Worm (Caenorhabditis elegans) whole organism, L4 larva: Measurements from ENCODE around the gene C18D11.1.

ENCODE experiments used
- F37D6.2 ChIP-seq: sonication (generic microtip); optimal IDR thresholded peaks from 2 replicates; lab custom pipeline; 2016; ENCODE audit warnings: mild to moderate bottlenecking, missing genetic modification characterization, missing compliant biosample characterization
- F49E8.2 ChIP-seq: sonication (generic microtip); optimal IDR thresholded peaks from 2 replicates; lab custom pipeline; 2016; ENCODE audit warnings: missing compliant biosample characterization, mild to moderate bottlenecking, missing genetic modification characterization, borderline replicate concordance
- R02D3.7 ChIP-seq: fragments of 150-350 bp; sonication (generic microtip); optimal IDR thresholded peaks from 3 replicates; lab custom pipeline; 2014; ENCODE audit warnings: missing biosample characterization, missing genetic modification characterization
- T20F7.1 ChIP-seq: fragments of 200-800 bp; sonication (Bioruptor generic); optimal IDR thresholded peaks from 2 replicates; lab custom pipeline; 2018; ENCODE audit warnings: mild to moderate bottlenecking, missing genetic modification characterization, missing compliant biosample characterization
- Y105C5A.15 ChIP-seq: fragments of 200-800 bp; sonication (Bioruptor generic); IDR thresholded peaks from 2 replicates; pipeline ENCODE4 v1.3.6; 2022; ENCODE audit warnings: missing genetic modification characterization, missing compliant biosample characterization
- ZK337.2 ChIP-seq: fragments of 200-800 bp; sonication (Bioruptor generic); IDR thresholded peaks from 2 replicates; pipeline ENCODE4 v1.3.6; 2022; ENCODE audit warnings: missing genetic modification reagents, missing genetic modification characterization, missing compliant biosample characterization
- aha-1 ChIP-seq: fragments of 150-350 bp; peaks from one replicate; lab custom pipeline; 2014; ENCODE audit warnings: missing biosample characterization, missing genetic modification characterization
- ceh-20 ChIP-seq: fragments of 200-800 bp; sonication (Bioruptor generic); IDR thresholded peaks from 2 replicates; pipeline ENCODE4 v1.3.6; 2022; ENCODE audit warnings: missing genetic modification reagents, missing genetic modification characterization, missing compliant biosample characterization
- ceh-62 ChIP-seq: sonication (generic microtip); optimal IDR thresholded peaks from 2 replicates; lab custom pipeline; 2017; ENCODE audit warnings: missing biosample characterization, missing genetic modification characterization
- daf-16 ChIP-seq, 3 experiments: sonication (generic microtip); optimal IDR thresholded peaks; 2 replicates each; lab custom pipeline; 2016 to 2017; ENCODE audit warnings: missing genetic modification characterization in 3 of 3, missing genetic modification reagents in 3 of 3, mild to moderate bottlenecking in 2 of 3, missing compliant biosample characterization in 2 of 3, missing biosample characterization in 1 of 3, moderate library complexity in 1 of 3
- daf-19 ChIP-seq: fragments of 200-800 bp; sonication (Bioruptor generic); conservative IDR thresholded peaks from 2 replicates; pipeline ENCODE4 v1.3.6; 2022; ENCODE audit warnings: missing genetic modification characterization, missing compliant biosample characterization
- daf-8 ChIP-seq: fragments of 200-800 bp; sonication (Bioruptor generic); IDR thresholded peaks from 2 replicates; pipeline ENCODE4 v1.3.6; 2022; ENCODE audit warnings: missing genetic modification characterization, missing compliant biosample characterization
- dmd-9 ChIP-seq: fragments of 200-800 bp; sonication (Bioruptor generic); IDR thresholded peaks from 2 replicates; pipeline ENCODE4 v1.3.6; 2022; ENCODE audit warnings: missing genetic modification reagents, missing genetic modification characterization, missing compliant biosample characterization
- dpl-1 ChIP-seq: fragments of 150-350 bp; optimal IDR thresholded peaks from 2 replicates; lab custom pipeline; 2014; ENCODE audit warnings: missing biosample characterization, missing genetic modification reagents, missing genetic modification characterization
- egl-43 ChIP-seq: fragments of 200-800 bp; sonication (Bioruptor generic); IDR thresholded peaks from 2 replicates; pipeline ENCODE4 v1.3.6; 2022; ENCODE audit warnings: missing genetic modification reagents, missing genetic modification characterization, missing compliant biosample characterization
- hif-1 ChIP-seq, 2 experiments: sonication (generic microtip); optimal IDR thresholded peaks; 2 replicates each; lab custom pipeline; 2016 to 2017; ENCODE audit warnings: missing compliant biosample characterization in 2 of 2, missing genetic modification characterization in 2 of 2, missing genetic modification reagents in 2 of 2, missing genotype in 2 of 2, mild to moderate bottlenecking in 1 of 2
- hlh-11 ChIP-seq: fragments of 200-800 bp; sonication (Bioruptor generic); optimal IDR thresholded peaks from 2 replicates; lab custom pipeline; 2018; ENCODE audit warnings: mild to moderate bottlenecking, missing genetic modification characterization, missing compliant biosample characterization
- hlh-30 ChIP-seq: sonication (generic microtip); optimal IDR thresholded peaks from 2 replicates; lab custom pipeline; 2017; ENCODE audit warnings: antibody characterized with exemption, mild to moderate bottlenecking, missing genetic modification characterization, missing compliant biosample characterization; ENCODE audit not compliant: insufficient read depth
- hmg-1.1 ChIP-seq: fragments of 200-800 bp; sonication (Bioruptor generic); IDR thresholded peaks from 2 replicates; pipeline ENCODE4 v1.3.6; 2022; ENCODE audit warnings: missing genetic modification reagents, missing genetic modification characterization, missing compliant biosample characterization
- lin-15B ChIP-seq: fragments of 150-350 bp; sonication (generic microtip); optimal IDR thresholded peaks from 3 replicates; lab custom pipeline; 2014; ENCODE audit warnings: missing biosample characterization, missing genetic modification characterization
- lir-3 ChIP-seq: sonication (generic microtip); optimal IDR thresholded peaks from 2 replicates; lab custom pipeline; 2016; ENCODE audit warnings: mild to moderate bottlenecking, missing genetic modification characterization, missing compliant biosample characterization
- lsy-2 ChIP-seq, 2 experiments: fragments of 150-350 bp in 1 of 2; sonication (generic microtip) in 1 of 2; optimal IDR thresholded peaks; 2 replicates each; lab custom pipeline; 2014 to 2017; ENCODE audit warnings: missing biosample characterization in 2 of 2, missing genetic modification characterization in 2 of 2
- mdl-1 ChIP-seq, 2 experiments: fragments of 150-350 bp in 1 of 2; sonication (generic microtip) in 1 of 2; optimal IDR thresholded peaks; 2 replicates each; lab custom pipeline; 2014 to 2017; ENCODE audit warnings: missing biosample characterization in 2 of 2, missing genetic modification characterization in 2 of 2
- mdt-29 ChIP-seq: fragments of 200-800 bp; sonication (Bioruptor generic); IDR thresholded peaks from 2 replicates; pipeline ENCODE4 v1.3.6; 2022; ENCODE audit warnings: missing genetic modification reagents, missing genetic modification characterization, missing compliant biosample characterization
- mep-1 ChIP-seq: fragments of 150-350 bp; sonication (generic microtip); optimal IDR thresholded peaks from 3 replicates; lab custom pipeline; 2014; ENCODE audit warnings: missing biosample characterization, missing genetic modification characterization
- mes-2 ChIP-seq: sonication (generic microtip); optimal IDR thresholded peaks from 2 replicates; lab custom pipeline; 2016; ENCODE audit warnings: missing genotype, mild to moderate bottlenecking, missing genetic modification characterization, missing compliant biosample characterization; ENCODE audit not compliant: poor library complexity, severe bottlenecking
- mxl-2 ChIP-seq: fragments of 200-800 bp; sonication (Bioruptor generic); conservative IDR thresholded peaks from 2 replicates; pipeline ENCODE4 v1.3.6; 2022; ENCODE audit warnings: missing genetic modification reagents, missing genetic modification characterization, missing compliant biosample characterization
- mxl-3 ChIP-seq: fragments of 200-800 bp; sonication (Bioruptor generic); optimal IDR thresholded peaks from 2 replicates; lab custom pipeline; 2018; ENCODE audit warnings: mild to moderate bottlenecking, missing genetic modification characterization, missing compliant biosample characterization
- nhr-11 ChIP-seq: fragments of 150-350 bp; optimal IDR thresholded peaks from 2 replicates; lab custom pipeline; 2014; ENCODE audit warnings: missing biosample characterization, missing genetic modification characterization
- nhr-6 ChIP-seq: fragments of 150-350 bp; optimal IDR thresholded peaks from 2 replicates; lab custom pipeline; 2014; ENCODE audit warnings: missing biosample characterization, missing genetic modification characterization
- nhr-77 ChIP-seq: fragments of 150-350 bp; optimal IDR thresholded peaks from 2 replicates; lab custom pipeline; 2014; ENCODE audit warnings: missing biosample characterization, missing genetic modification characterization
- pha-4 ChIP-seq, 2 experiments: fragments of 150-350 bp in 1 of 2; fragments of 200-800 bp in 1 of 2; sonication (Bioruptor generic) in 1 of 2; IDR thresholded peaks in 1 of 2; optimal IDR thresholded peaks in 1 of 2; 2 replicates each; pipeline versions ENCODE4 v1.3.6 to Lab custom; 2014 to 2022; ENCODE audit warnings: missing genetic modification characterization in 2 of 2, missing genetic modification reagents in 2 of 2, missing biosample characterization in 1 of 2, missing compliant biosample characterization in 1 of 2
- php-3 ChIP-seq: fragments of 200-800 bp; sonication (Bioruptor generic); IDR thresholded peaks from 2 replicates; pipeline ENCODE4 v1.3.6; 2022; ENCODE audit warnings: missing genetic modification reagents, missing genetic modification characterization, missing compliant biosample characterization
- pqm-1 ChIP-seq: sonication (generic microtip); optimal IDR thresholded peaks from 2 replicates; lab custom pipeline; 2017; ENCODE audit warnings: missing biosample characterization, missing genetic modification characterization
- rbr-2 ChIP-seq: sonication (generic microtip); optimal IDR thresholded peaks from 2 replicates; lab custom pipeline; 2016; ENCODE audit warnings: missing genotype, missing genetic modification characterization, missing compliant biosample characterization
- sdz-12 ChIP-seq: fragments of 200-800 bp; sonication (Bioruptor generic); optimal IDR thresholded peaks from 2 replicates; lab custom pipeline; 2018; ENCODE audit warnings: mild to moderate bottlenecking, missing genetic modification characterization, missing compliant biosample characterization
- set-16 ChIP-seq: fragments of 200-800 bp; sonication (Bioruptor generic); IDR thresholded peaks from 2 replicates; pipeline ENCODE4 v1.3.6; 2022; ENCODE audit warnings: missing genetic modification reagents, missing genetic modification characterization, missing compliant biosample characterization
- skn-1 ChIP-seq: fragments of 150-350 bp; optimal IDR thresholded peaks from 2 replicates; lab custom pipeline; 2014; ENCODE audit warnings: missing biosample characterization, missing genetic modification characterization
- snpc-1.2 ChIP-seq: fragments of 200-800 bp; sonication (Bioruptor generic); IDR thresholded peaks from 2 replicates; pipeline ENCODE4 v1.3.6; 2022; ENCODE audit warnings: missing genetic modification reagents, missing genetic modification characterization, missing compliant biosample characterization
- unc-62 ChIP-seq, 3 experiments: fragments of 150-350 bp in 1 of 3; sonication (generic microtip); optimal IDR thresholded peaks in 2 of 3; peaks in 1 of 3; 1 replicate in 1 of 3; 2 replicates in 2 of 3; lab custom pipeline; 2014 to 2017; ENCODE audit warnings: missing biosample characterization in 3 of 3, missing genetic modification characterization in 3 of 3, missing genetic modification reagents in 3 of 3, missing genotype in 1 of 3
- vab-7 ChIP-seq: fragments of 200-800 bp; sonication (Bioruptor generic); IDR thresholded peaks from 2 replicates; pipeline ENCODE4 v1.3.6; 2022; ENCODE audit warnings: missing genetic modification reagents, missing genetic modification characterization, missing compliant biosample characterization
- zag-1 ChIP-seq: fragments of 150-350 bp; optimal IDR thresholded peaks from 2 replicates; lab custom pipeline; 2014; ENCODE audit warnings: missing biosample characterization, missing genetic modification characterization
- zfp-3 ChIP-seq: fragments of 200-800 bp; sonication (Bioruptor generic); conservative IDR thresholded peaks from 2 replicates; pipeline ENCODE4 v1.3.6; 2022; ENCODE audit warnings: missing genetic modification reagents, missing genetic modification characterization, missing compliant biosample characterization
- zip-2 ChIP-seq: fragments of 150-350 bp; optimal IDR thresholded peaks from 2 replicates; lab custom pipeline; 2014; ENCODE audit warnings: missing biosample characterization, missing genetic modification characterization
- ztf-7 ChIP-seq: fragments of 150-350 bp; optimal IDR thresholded peaks from 2 replicates; lab custom pipeline; 2014; ENCODE audit warnings: missing biosample characterization, missing genetic modification characterization

Gene C18D11.1

DNA sequence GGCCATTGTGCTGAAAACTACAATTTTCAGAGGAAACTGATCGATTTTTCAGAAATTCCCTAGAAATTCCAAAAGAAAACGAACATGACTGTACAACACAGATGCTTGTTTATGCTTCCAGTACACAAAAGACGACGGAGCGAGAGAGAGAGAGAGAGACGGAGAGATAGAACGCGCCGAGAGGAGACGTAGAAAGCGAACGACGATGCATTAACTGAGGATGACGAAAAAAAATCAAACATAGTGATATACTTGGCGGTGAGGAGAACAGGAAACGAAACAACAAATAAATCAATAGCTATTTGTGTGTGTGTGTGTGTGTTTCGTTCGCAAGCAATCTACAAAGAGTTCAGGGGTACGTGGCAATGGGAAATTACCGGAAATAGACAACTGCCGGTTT, 18.4 kb downstream of the C18D11.1 start (continued):
- no peak for TF ChIP-seq ztf-7 (tag; lab: Kevin White, UChicago)
- TF ChIP-seq nhr-6 (tag; lab: Kevin White, UChicago) = peak; percentile 51
- no peak for TF ChIP-seq pha-4 (GFP tag; IDR thresholded peaks at IDR 0.05; lab: Robert Waterston, UW)
- TF ChIP-seq pha-4 (tag; optimal IDR thresholded peaks at IDR 0.05; lab: Kevin White, UChicago) = peak; percentile 88
- TF ChIP-seq nhr-77 (tag; lab: Kevin White, UChicago) = peak; percentile 14
- peak in 1 of 2 experiments; percentile 45 for TF ChIP-seq lsy-2 (tag; optimal IDR thresholded peaks at IDR 0.05; lab: Kevin White, UChicago)
- TF ChIP-seq mxl-3 (GFP tag; lab: Kevin White, UChicago) = peak; percentile 10
- TF ChIP-seq sdz-12 (GFP tag; lab: Kevin White, UChicago) = no peak
- TF ChIP-seq aha-1 (tag; lab: Kevin White, UChicago) = peak; percentile 62
- no peak for TF ChIP-seq zag-1 (tag; lab: Kevin White, UChicago)
- peak in 1 of 2 experiments; percentile 8 for TF ChIP-seq mdl-1 (tag; optimal IDR thresholded peaks at IDR 0.05; lab: Kevin White, UChicago)
- no peak for TF ChIP-seq F37D6.2
- TF ChIP-seq mes-2 (tag; lab: Kevin White, UChicago) = peak; percentile 58
- TF ChIP-seq daf-19 (GFP tag; lab: Robert Waterston, UW) = no peak
- peak in 1 of 2 experiments; percentile 22 for TF ChIP-seq unc-62 (GFP tag; optimal IDR thresholded peaks at IDR 0.05 in 1 of 2; lab: Kevin White, UChicago)
- TF ChIP-seq unc-62 (tag; optimal IDR thresholded peaks at IDR 0.05; lab: Kevin White, UChicago) = no peak
- TF ChIP-seq pqm-1 = peak; percentile 21
- TF ChIP-seq hmg-1.1 (GFP tag; lab: Robert Waterston, UW) = peak; percentile 9; the same call in 1 of the 2 replicates

DNA sequence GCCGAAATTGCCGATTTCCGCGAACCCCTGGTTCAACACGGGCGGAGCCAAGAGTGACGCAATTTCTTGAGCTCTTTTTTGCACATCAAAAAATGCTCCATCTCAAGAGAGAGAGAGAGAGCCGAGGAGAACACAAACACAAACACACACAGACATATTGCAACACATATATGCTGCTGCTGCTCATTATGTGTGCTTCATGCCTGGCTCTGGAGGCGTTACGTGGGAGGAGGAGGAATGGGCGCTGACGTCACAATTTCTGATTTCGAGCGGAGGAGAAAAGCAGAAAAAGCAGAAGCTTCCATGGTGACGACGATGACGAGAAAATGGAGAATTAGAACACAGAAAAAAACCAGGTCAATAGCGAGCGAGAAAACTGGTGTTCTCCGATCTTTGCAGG, 19.7 kb downstream of the C18D11.1 start:
- no peak for TF ChIP-seq ceh-20 (GFP tag; lab: Robert Waterston, UW)
- no peak for TF ChIP-seq R02D3.7
- TF ChIP-seq hlh-30 (tag; lab: Kevin White, UChicago) = peak; percentile 9
- TF ChIP-seq daf-16 (GFP tag; optimal IDR thresholded peaks at IDR 0.05; lab: Kevin White, UChicago) = no peak
- TF ChIP-seq daf-16 (tag; optimal IDR thresholded peaks at IDR 0.05; lab: Kevin White, UChicago) = no peak
- TF ChIP-seq ceh-62 (tag; lab: Kevin White, UChicago) = no peak
- TF ChIP-seq dpl-1 = no peak
- TF ChIP-seq nhr-11 (tag; lab: Kevin White, UChicago) = peak; percentile 9
- TF ChIP-seq set-16 (GFP tag; lab: Robert Waterston, UW) = 0 out of 2 replicates have a peak, but pooled peaks have one; percentile 19
- TF ChIP-seq ZK337.2 (GFP tag; lab: Robert Waterston, UW) = 0 out of 2 replicates have a peak, but pooled peaks have one; percentile 2
- TF ChIP-seq lsy-2 (tag; optimal IDR thresholded peaks at IDR 0.05; lab: Kevin White, UChicago) = peak in 1 of 2 experiments; percentile 51
- no peak for TF ChIP-seq mdt-29 (GFP tag; lab: Robert Waterston, UW)
- TF ChIP-seq T20F7.1 (GFP tag; lab: Kevin White, UChicago) = no peak
- peak; percentile 25; the same call in 1 of the 2 replicates for TF ChIP-seq hmg-1.1 (GFP tag; lab: Robert Waterston, UW)
- no peak for TF ChIP-seq lin-15B
- no peak for TF ChIP-seq Y105C5A.15 (GFP tag; lab: Robert Waterston, UW)
- TF ChIP-seq vab-7 (GFP tag; lab: Robert Waterston, UW) = no peak
- TF ChIP-seq dmd-9 = no peak
- TF ChIP-seq F49E8.2 = no peak
- TF ChIP-seq zip-2 (tag; lab: Kevin White, UChicago) = no peak
- TF ChIP-seq rbr-2 (tag; lab: Kevin White, UChicago) = no peak
- TF ChIP-seq hlh-11 (tag; lab: Kevin White, UChicago) = peak; percentile 9
- TF ChIP-seq nhr-6 (tag; lab: Kevin White, UChicago) = no peak
- TF ChIP-seq daf-8 = no peak
- TF ChIP-seq mdl-1 (tag; optimal IDR thresholded peaks at IDR 0.05; lab: Kevin White, UChicago) = peak in 1 of 2 experiments; percentile 33
- peak; percentile 66 for TF ChIP-seq aha-1 (tag; lab: Kevin White, UChicago)
- no peak for TF ChIP-seq lir-3 (tag; lab: Kevin White, UChicago)
- no peak for TF ChIP-seq snpc-1.2
- peak; percentile 32 for TF ChIP-seq mep-1 (tag; lab: Kevin White, UChicago)
- no peak for TF ChIP-seq zfp-3 (GFP tag; lab: Robert Waterston, UW)
- TF ChIP-seq unc-62 (GFP tag; optimal IDR thresholded peaks at IDR 0.05 in 1 of 2; lab: Kevin White, UChicago) = peak in 1 of 2 experiments; percentile 50
- no peak for TF ChIP-seq unc-62 (tag; optimal IDR thresholded peaks at IDR 0.05; lab: Kevin White, UChicago)
- no peak for TF ChIP-seq skn-1 (tag; lab: Kevin White, UChicago)
- no peak for TF ChIP-seq php-3
- TF ChIP-seq mes-2 (tag; lab: Kevin White, UChicago) = peak; percentile 41
- no peak for TF ChIP-seq egl-43
- no peak for TF ChIP-seq pqm-1
- TF ChIP-seq mxl-2 (GFP tag; lab: Robert Waterston, UW) = no peak
- peak; percentile 4 for TF ChIP-seq mxl-3 (GFP tag; lab: Kevin White, UChicago)
- peak in 1 of 2 experiments; percentile 10 for TF ChIP-seq hif-1 (tag; optimal IDR thresholded peaks at IDR 0.05; lab: Kevin White, UChicago)
